Worm (Caenorhabditis elegans) whole organism, L3 larva: ENCODE data around the gene cav-2.

Experiments used
- R02D3.7 ChIP-seq: fragments of 150-350 bp; optimal IDR thresholded peaks from 2 replicates; lab custom pipeline; 2014; ENCODE audit warnings: missing biosample characterization, missing genetic modification characterization
- ZK546.5 ChIP-seq: sonication (generic microtip); optimal IDR thresholded peaks from 2 replicates; lab custom pipeline; 2017; ENCODE audit warnings: missing biosample characterization, missing genetic modification characterization
- ama-1 ChIP-seq: fragments of 150-350 bp; optimal IDR thresholded peaks from 2 replicates; lab custom pipeline; 2018
- ceh-28 ChIP-seq: fragments of 150-350 bp; optimal IDR thresholded peaks from 2 replicates; lab custom pipeline; 2014; ENCODE audit warnings: missing biosample characterization, missing genetic modification reagents, missing genetic modification characterization
- ceh-82 ChIP-seq: fragments of 150-350 bp; optimal IDR thresholded peaks from 2 replicates; lab custom pipeline; 2014; ENCODE audit warnings: missing biosample characterization, missing genetic modification characterization
- ceh-9 ChIP-seq: sonication (generic microtip); optimal IDR thresholded peaks from 2 replicates; lab custom pipeline; 2018; ENCODE audit warnings: missing biosample characterization, missing genetic modification characterization
- egl-27 ChIP-seq: sonication (generic microtip); optimal IDR thresholded peaks from 4 replicates; lab custom pipeline; 2017; ENCODE audit warnings: missing biosample characterization, missing genetic modification reagents, missing genetic modification characterization
- egl-5 ChIP-seq: fragments of 150-350 bp; optimal IDR thresholded peaks from 2 replicates; lab custom pipeline; 2017; ENCODE audit warnings: missing biosample characterization, missing genetic modification reagents, missing genetic modification characterization, inconsistent platforms
- elt-1 ChIP-seq: fragments of 150-350 bp; optimal IDR thresholded peaks from 2 replicates; lab custom pipeline; 2014; ENCODE audit warnings: missing biosample characterization, missing genetic modification characterization
- elt-2 ChIP-seq: sonication (generic microtip); optimal IDR thresholded peaks from 2 replicates; lab custom pipeline; 2016; ENCODE audit warnings: missing genetic modification reagents, mild to moderate bottlenecking, missing genetic modification characterization, missing compliant biosample characterization
- elt-3 ChIP-seq, 3 experiments: fragments of 150-350 bp in 1 of 3; sonication (generic microtip) in 2 of 3; optimal IDR thresholded peaks; 2 replicates in 2 of 3; 4 replicates in 1 of 3; lab custom pipeline; 2014 to 2017; ENCODE audit warnings: missing biosample characterization in 3 of 3, missing genetic modification characterization in 3 of 3
- eor-1 ChIP-seq, 2 experiments: fragments of 150-350 bp; optimal IDR thresholded peaks; 2 replicates each; lab custom pipeline; 2014 to 2018; ENCODE audit warnings: missing biosample characterization in 2 of 2, missing genetic modification characterization in 2 of 2
- fkh-10 ChIP-seq: sonication (generic microtip); optimal IDR thresholded peaks from 2 replicates; lab custom pipeline; 2017; ENCODE audit warnings: missing biosample characterization, missing genetic modification reagents, missing genetic modification characterization
- fkh-2 ChIP-seq: fragments of 150-350 bp; optimal IDR thresholded peaks from 2 replicates; lab custom pipeline; 2014; ENCODE audit warnings: missing biosample characterization, missing genetic modification reagents, missing genetic modification characterization
- hmg-11 ChIP-seq: sonication (generic microtip); optimal IDR thresholded peaks from 2 replicates; lab custom pipeline; 2016; ENCODE audit warnings: missing genetic modification characterization, missing compliant biosample characterization
- jun-1 ChIP-seq: fragments of 150-350 bp; optimal IDR thresholded peaks from 2 replicates; lab custom pipeline; 2014; ENCODE audit warnings: missing biosample characterization, missing genetic modification reagents, missing genetic modification characterization
- lin-15B ChIP-seq: fragments of 150-350 bp; optimal IDR thresholded peaks from 2 replicates; lab custom pipeline; 2014; ENCODE audit warnings: missing biosample characterization, missing genetic modification characterization
- mdl-1 ChIP-seq: fragments of 150-350 bp; optimal IDR thresholded peaks from 2 replicates; lab custom pipeline; 2014; ENCODE audit warnings: missing biosample characterization, missing genetic modification characterization
- mml-1 ChIP-seq: fragments of 150-350 bp; sonication (generic microtip); optimal IDR thresholded peaks from 3 replicates; lab custom pipeline; 2014; ENCODE audit warnings: missing biosample characterization, missing genetic modification characterization
- nfya-1 ChIP-seq: sonication (generic microtip); optimal IDR thresholded peaks from 2 replicates; lab custom pipeline; 2017; ENCODE audit warnings: missing genetic modification characterization, mild to moderate bottlenecking, missing compliant biosample characterization, antibody characterized with exemption, moderate library complexity; ENCODE audit not compliant: insufficient read depth
- nhr-11 ChIP-seq: fragments of 150-350 bp; optimal IDR thresholded peaks from 2 replicates; lab custom pipeline; 2014; ENCODE audit warnings: missing biosample characterization, missing genetic modification characterization
- nhr-12 ChIP-seq: fragments of 150-350 bp; optimal IDR thresholded peaks from 2 replicates; lab custom pipeline; 2014; ENCODE audit warnings: missing biosample characterization, missing genetic modification characterization
- nhr-23 ChIP-seq: fragments of 150-350 bp; optimal IDR thresholded peaks from 2 replicates; lab custom pipeline; 2014; ENCODE audit warnings: missing biosample characterization, missing genetic modification reagents, missing genetic modification characterization
- nhr-25 ChIP-seq: sonication (generic microtip); optimal IDR thresholded peaks from 2 replicates; lab custom pipeline; 2017; ENCODE audit warnings: missing biosample characterization, missing genetic modification characterization
- nhr-28 ChIP-seq: fragments of 150-350 bp; optimal IDR thresholded peaks from 2 replicates; lab custom pipeline; 2014; ENCODE audit warnings: missing biosample characterization, missing genetic modification characterization
- nhr-67 ChIP-seq: fragments of 150-350 bp; optimal IDR thresholded peaks from 2 replicates; lab custom pipeline; 2014; ENCODE audit warnings: missing biosample characterization, missing genetic modification characterization
- nhr-76 ChIP-seq: fragments of 150-350 bp; sonication (generic microtip); optimal IDR thresholded peaks from 5 replicates; lab custom pipeline; 2014; ENCODE audit warnings: missing biosample characterization, missing genetic modification characterization
- nhr-77 ChIP-seq: fragments of 150-350 bp; optimal IDR thresholded peaks from 2 replicates; lab custom pipeline; 2014; ENCODE audit warnings: missing biosample characterization, missing genetic modification characterization
- pha-4 ChIP-seq: fragments of 150-350 bp; optimal IDR thresholded peaks from 2 replicates; lab custom pipeline; 2014; ENCODE audit warnings: missing biosample characterization, missing genetic modification reagents, missing genetic modification characterization
- pqm-1 ChIP-seq: fragments of 150-350 bp; optimal IDR thresholded peaks from 2 replicates; lab custom pipeline; 2017; ENCODE audit warnings: missing biosample characterization, missing genetic modification characterization, inconsistent platforms
- sea-2 ChIP-seq: fragments of 150-350 bp; sonication (generic microtip); optimal IDR thresholded peaks from 4 replicates; lab custom pipeline; 2014; ENCODE audit warnings: missing biosample characterization, missing genetic modification reagents, missing genetic modification characterization
- skn-1 ChIP-seq: fragments of 150-350 bp; optimal IDR thresholded peaks from 2 replicates; lab custom pipeline; 2014; ENCODE audit warnings: missing biosample characterization, missing genetic modification characterization
- snpc-4 ChIP-seq: fragments of 150-350 bp; optimal IDR thresholded peaks from 2 replicates; lab custom pipeline; 2014; ENCODE audit warnings: missing biosample characterization, missing genetic modification characterization
- tbx-2 ChIP-seq: sonication (generic microtip); optimal IDR thresholded peaks from 2 replicates; lab custom pipeline; 2016; ENCODE audit warnings: mild to moderate bottlenecking, missing genetic modification characterization, missing compliant biosample characterization
- unc-39 ChIP-seq: sonication (generic microtip); optimal IDR thresholded peaks from 4 replicates; lab custom pipeline; 2017; ENCODE audit warnings: missing biosample characterization, missing genetic modification characterization
- unc-62 ChIP-seq: fragments of 150-350 bp; sonication (generic microtip); optimal IDR thresholded peaks from 4 replicates; lab custom pipeline; 2014; ENCODE audit warnings: missing biosample characterization, missing genetic modification reagents, missing genetic modification characterization
- zag-1 ChIP-seq: fragments of 150-350 bp; optimal IDR thresholded peaks from 2 replicates; lab custom pipeline; 2014; ENCODE audit warnings: missing biosample characterization, missing genetic modification characterization
- ztf-11 ChIP-seq: fragments of 150-350 bp; optimal IDR thresholded peaks from 2 replicates; lab custom pipeline; 2014; ENCODE audit warnings: missing biosample characterization, missing genetic modification characterization
- ztf-4 ChIP-seq: fragments of 150-350 bp; optimal IDR thresholded peaks from 2 replicates; lab custom pipeline; 2014; ENCODE audit warnings: missing biosample characterization, missing genetic modification characterization

Gene cav-2

ce11 chrV:13511618-13512017 lies 45.3 kb upstream of the cav-2 start, which contains the start of gene avr-15:
Gene avr-15, minus strand, starts transcription at chrV:13511718.
- TF ChIP-seq nhr-23 (tag; lab: Kevin White, UChicago) (no peak), nhr-76 (tag; lab: Kevin White, UChicago) (no peak), skn-1 (tag; lab: Kevin White, UChicago) (no peak), zag-1 (tag; lab: Kevin White, UChicago) (no peak), sea-2 (GFP tag; lab: Kevin White, UChicago) (no peak), ZK546.5 (tag; lab: Kevin White, UChicago) (no peak), hmg-11 (tag; lab: Kevin White, UChicago) (no peak), unc-39 (tag; lab: Kevin White, UChicago) (no peak), ztf-4 (no peak), mdl-1 (tag; lab: Kevin White, UChicago) (no peak), ceh-9 (tag; lab: Kevin White, UChicago) (no peak), nhr-67 (tag; lab: Kevin White, UChicago) (no peak), nhr-28 (tag; lab: Kevin White, UChicago) (no peak), ceh-82 (tag; lab: Kevin White, UChicago) (no peak), tbx-2 (tag; lab: Kevin White, UChicago) (no peak)

- TF ChIP-seq nhr-25 (tag; lab: Kevin White, UChicago), result no peak
- no peak for TF ChIP-seq eor-1 (tag; optimal IDR thresholded peaks at IDR 0.05; lab: Kevin White, UChicago)
- TF ChIP-seq elt-1, result no peak
- no peak for TF ChIP-seq lin-15B (tag; lab: Kevin White, UChicago)
- TF ChIP-seq elt-2 (tag; lab: Kevin White, UChicago), result no peak
- no peak for TF ChIP-seq fkh-2 (tag; lab: Kevin White, UChicago)
- no peak for TF ChIP-seq egl-27 (tag; lab: Kevin White, UChicago)
- TF ChIP-seq sea-2 (GFP tag; lab: Kevin White, UChicago), result no peak
- no peak for TF ChIP-seq mdl-1 (tag; lab: Kevin White, UChicago)
- TF ChIP-seq ZK546.5 (tag; lab: Kevin White, UChicago), result no peak
- no peak for TF ChIP-seq snpc-4 (tag; lab: Kevin White, UChicago)
- no peak for TF ChIP-seq zag-1 (tag; lab: Kevin White, UChicago)
- TF ChIP-seq fkh-10 (GFP tag; lab: Kevin White, UChicago), result no peak
- TF ChIP-seq ztf-11 (tag; lab: Kevin White, UChicago), result no peak
- no peak for TF ChIP-seq nhr-76 (tag; lab: Kevin White, UChicago)
- no peak for TF ChIP-seq mml-1 (tag; lab: Kevin White, UChicago)
- no peak for TF ChIP-seq egl-5
- TF ChIP-seq nhr-11 (tag; lab: Kevin White, UChicago), result no peak
- no peak for TF ChIP-seq skn-1 (tag; lab: Kevin White, UChicago)
- TF ChIP-seq tbx-2 (tag; lab: Kevin White, UChicago), result no peak
These were observed 44.4 kb upstream of the cav-2 start for ce11 chrV:13512515-13512914.

- TF ChIP-seq jun-1 (tag; lab: Kevin White, UChicago) (no peak), sea-2 (GFP tag; lab: Kevin White, UChicago) (no peak), nhr-28 (tag; lab: Kevin White, UChicago) (no peak)
These were observed 41.8 kb upstream of the cav-2 start, which contains the start of gene semi-1 for ce11 chrV:13515115-13515514. Gene semi-1, minus strand, starts transcription at chrV:13515215.

- TF ChIP-seq ZK546.5 (tag; lab: Kevin White, UChicago) (no peak), nhr-11 (tag; lab: Kevin White, UChicago) (no peak), tbx-2 (tag; lab: Kevin White, UChicago) (no peak), nhr-67 (tag; lab: Kevin White, UChicago) (no peak), elt-1 (no peak), ceh-28 (no peak), sea-2 (GFP tag; lab: Kevin White, UChicago) (no peak), nhr-77 (tag; lab: Kevin White, UChicago) (no peak), ztf-11 (tag; lab: Kevin White, UChicago) (no peak), ceh-9 (tag; lab: Kevin White, UChicago) (no peak), egl-27 (tag; lab: Kevin White, UChicago) (no peak)
- TF ChIP-seq, all 47 proteins: peak for 0
These were observed 33.7 kb upstream of the cav-2 start, which contains the start of gene R11G10.3 for ce11 chrV:13523194-13523593. Gene R11G10.3, plus strand, starts transcription at chrV:13523494.

- no peak for TF ChIP-seq lin-15B (tag; lab: Kevin White, UChicago)
- TF ChIP-seq fkh-2 (tag; lab: Kevin White, UChicago), result no peak
- peak; percentile 31 for TF ChIP-seq pha-4 (tag; lab: Kevin White, UChicago)
- TF ChIP-seq pqm-1, result peak; percentile 68
- TF ChIP-seq jun-1 (tag; lab: Kevin White, UChicago), result peak; percentile 42
- no peak for TF ChIP-seq R02D3.7 (tag; lab: Kevin White, UChicago)
- TF ChIP-seq nfya-1 (tag; lab: Kevin White, UChicago), result no peak
- no peak for TF ChIP-seq elt-1
- TF ChIP-seq snpc-4 (tag; lab: Kevin White, UChicago), result no peak
- no peak for TF ChIP-seq nhr-12 (tag; lab: Kevin White, UChicago)
- no peak for TF ChIP-seq elt-3 (tag; optimal IDR thresholded peaks at IDR 0.05; lab: Kevin White, UChicago)
- TF ChIP-seq mml-1 (tag; lab: Kevin White, UChicago), result no peak
- TF ChIP-seq sea-2 (GFP tag; lab: Kevin White, UChicago), result no peak
- TF ChIP-seq zag-1 (tag; lab: Kevin White, UChicago), result no peak
- no peak for TF ChIP-seq mdl-1 (tag; lab: Kevin White, UChicago)
- peak; percentile 58 for TF ChIP-seq ama-1 (lab: Kevin White, UChicago)
- peak; percentile 35 for TF ChIP-seq elt-2 (tag; lab: Kevin White, UChicago)
- no peak for TF ChIP-seq unc-39 (tag; lab: Kevin White, UChicago)
- TF ChIP-seq unc-62 (GFP tag; lab: Kevin White, UChicago), result no peak
These were observed 27.7 kb upstream of the cav-2 start for ce11 chrV:13529165-13529564.
